Fruit fly (Drosophila melanogaster) whole organism, embryonic: ENCODE data around the gene Sfp79B.

Experiments used
- B-H1 ChIP-seq: fragments of 200-800 bp; sonication (Bioruptor generic); IDR thresholded peaks from 3 replicates; pipeline ENCODE4 v1.3.6; 2022; ENCODE audit warnings: missing biosample characterization, missing genetic modification characterization
- CG10267 ChIP-seq: fragments of 200-800 bp; sonication (Bioruptor generic); optimal IDR thresholded peaks from 2 replicates; lab custom pipeline; 2018; ENCODE audit warnings: missing biosample characterization, mild to moderate bottlenecking, missing genetic modification characterization, moderate library complexity
- CG12769 ChIP-seq: fragments of 200-800 bp; sonication (Bioruptor generic); optimal IDR thresholded peaks from 2 replicates; lab custom pipeline; 2019; ENCODE audit warnings: missing biosample characterization, mild to moderate bottlenecking, missing genetic modification characterization, moderate library complexity
- CG13123 ChIP-seq: fragments of 200-800 bp; sonication (Bioruptor generic); optimal IDR thresholded peaks from 2 replicates; lab custom pipeline; 2016; ENCODE audit warnings: missing biosample characterization, missing genetic modification characterization
- CG13287 ChIP-seq: fragments of 200-800 bp; sonication (Bioruptor generic); IDR thresholded peaks from 2 replicates; pipeline ENCODE4 v1.3.6; 2022; ENCODE audit warnings: missing biosample characterization, missing genetic modification characterization; ENCODE audit not compliant: partially characterized antibody
- CG14860 ChIP-seq: fragments of 200-800 bp; sonication (Bioruptor generic); IDR thresholded peaks from 3 replicates; pipeline ENCODE4 v1.3.6; 2022; ENCODE audit warnings: missing biosample characterization, missing genetic modification characterization; ENCODE audit not compliant: partially characterized antibody
- CG15269 ChIP-seq: fragments of 200-800 bp; sonication (Bioruptor generic); optimal IDR thresholded peaks from 2 replicates; lab custom pipeline; 2018; ENCODE audit warnings: missing biosample characterization, mild to moderate bottlenecking, missing genetic modification characterization, moderate library complexity
- CG16813 ChIP-seq: fragments of 200-800 bp; sonication (Bioruptor generic); IDR thresholded peaks from 3 replicates; pipeline ENCODE4 v1.3.6; 2022; ENCODE audit warnings: missing biosample characterization, missing genetic modification characterization; ENCODE audit not compliant: partially characterized antibody
- CG18262 ChIP-seq: fragments of 200-800 bp; optimal IDR thresholded peaks from 3 replicates; lab custom pipeline; 2019; ENCODE audit warnings: missing biosample characterization, mild to moderate bottlenecking, missing genetic modification characterization, moderate library complexity
- CG2116 ChIP-seq: fragments of 200-800 bp; sonication (Bioruptor generic); optimal IDR thresholded peaks from 3 replicates; lab custom pipeline; 2018; ENCODE audit warnings: missing biosample characterization, mild to moderate bottlenecking, missing genetic modification characterization
- CG2678 ChIP-seq: fragments of 200-800 bp; sonication (Bioruptor generic); optimal IDR thresholded peaks from 3 replicates; lab custom pipeline; 2019; ENCODE audit warnings: missing biosample characterization, mild to moderate bottlenecking, missing genetic modification characterization, moderate library complexity
- CG4730 ChIP-seq: fragments of 200-800 bp; sonication (Bioruptor generic); IDR thresholded peaks from 2 replicates; pipeline ENCODE4 v1.3.6; 2022; ENCODE audit warnings: missing biosample characterization, missing genetic modification characterization
- CG6791 ChIP-seq: fragments of 200-800 bp; sonication (Bioruptor generic); IDR thresholded peaks from 3 replicates; pipeline ENCODE4 v1.3.6; 2022; ENCODE audit warnings: missing biosample characterization, missing genetic modification characterization; ENCODE audit not compliant: partially characterized antibody
- CG7963 ChIP-seq: fragments of 200-800 bp; sonication (Bioruptor generic); IDR thresholded peaks from 3 replicates; pipeline ENCODE4 v1.3.6; 2022; ENCODE audit warnings: missing biosample characterization, missing genetic modification characterization; ENCODE audit not compliant: partially characterized antibody
- CG8765 ChIP-seq: fragments of 200-800 bp; sonication (Bioruptor generic); IDR thresholded peaks from 2 replicates; pipeline ENCODE4 v1.3.6; 2022; ENCODE audit warnings: missing biosample characterization, missing genetic modification characterization
- D ChIP-seq, 2 experiments: fragments of 200-800 bp in 1 of 2; fragments of >200 bp in 1 of 2; sonication (Bioruptor generic) in 1 of 2; optimal IDR thresholded peaks; 2 replicates in 1 of 2; 3 replicates in 1 of 2; lab custom pipeline; 2017; ENCODE audit warnings: mild to moderate bottlenecking in 1 of 2, missing biosample characterization in 1 of 2, missing genetic modification characterization in 1 of 2, missing genetic modification reagents in 1 of 2
- D19A ChIP-seq: fragments of 200-800 bp; optimal IDR thresholded peaks from 3 replicates; lab custom pipeline; 2019; ENCODE audit warnings: missing biosample characterization, mild to moderate bottlenecking, missing genetic modification characterization, moderate library complexity
- Dek ChIP-seq: fragments of 200-800 bp; sonication (Bioruptor generic); optimal IDR thresholded peaks from 3 replicates; lab custom pipeline; 2019; ENCODE audit warnings: missing biosample characterization, mild to moderate bottlenecking, missing genetic modification characterization, moderate library complexity
- Dfd ChIP-seq, 2 experiments: fragments of >200 bp; optimal IDR thresholded peaks; 2 replicates each; lab custom pipeline; 2017; ENCODE audit warnings: missing biosample characterization in 2 of 2, missing genetic modification characterization in 2 of 2
- Ets65A ChIP-seq: fragments of 200-800 bp; sonication (Bioruptor generic); peaks from one replicate; lab custom pipeline; 2016; ENCODE audit warnings: missing biosample characterization, missing genetic modification characterization
- HLH4C ChIP-seq: fragments of 200-800 bp; sonication (Bioruptor generic); IDR thresholded peaks from 3 replicates; pipeline ENCODE4 v1.3.6; 2022; ENCODE audit warnings: missing biosample characterization, missing genetic modification characterization; ENCODE audit not compliant: partially characterized antibody
- HLHmδ ChIP-seq: fragments of 200-800 bp; sonication (Bioruptor generic); optimal IDR thresholded peaks from 2 replicates; lab custom pipeline; 2018; ENCODE audit warnings: missing biosample characterization, mild to moderate bottlenecking, missing genetic modification characterization, moderate library complexity
- Med ChIP-seq: fragments of 200-800 bp; sonication (Bioruptor generic); peaks from one replicate; lab custom pipeline; 2016; ENCODE audit warnings: missing biosample characterization, missing genetic modification characterization, mild to moderate bottlenecking, inconsistent platforms, moderate library complexity
- Myb ChIP-seq: fragments of 200-800 bp; sonication (Bioruptor generic); optimal IDR thresholded peaks from 2 replicates; lab custom pipeline; 2016; ENCODE audit warnings: missing biosample characterization, missing genetic modification characterization
- Neu2 ChIP-seq: fragments of 200-800 bp; sonication (Bioruptor generic); optimal IDR thresholded peaks from 3 replicates; lab custom pipeline; 2016; ENCODE audit warnings: missing biosample characterization, missing genetic modification characterization, borderline replicate concordance
- YL-1 ChIP-seq: fragments of 200-800 bp; sonication (Bioruptor generic); optimal IDR thresholded peaks from 3 replicates; lab custom pipeline; 2017; ENCODE audit warnings: missing biosample characterization, mild to moderate bottlenecking, missing genetic modification characterization
- amos ChIP-seq: fragments of 200-800 bp; sonication (Bioruptor generic); IDR thresholded peaks from 2 replicates; pipeline ENCODE4 v1.3.6; 2022; ENCODE audit warnings: missing biosample characterization, missing genetic modification characterization; ENCODE audit not compliant: partially characterized antibody
- ara ChIP-seq: fragments of 200-800 bp; sonication (Bioruptor generic); IDR thresholded peaks from 2 replicates; pipeline ENCODE4 v1.3.6; 2022; ENCODE audit warnings: missing biosample characterization, missing genetic modification characterization
- gsb-n ChIP-seq: fragments of 200-800 bp; sonication (Bioruptor generic); optimal IDR thresholded peaks from 3 replicates; lab custom pipeline; 2018; ENCODE audit warnings: missing biosample characterization, mild to moderate bottlenecking, missing genetic modification characterization
- jigr1 ChIP-seq: fragments of 200-800 bp; sonication (Bioruptor generic); IDR thresholded peaks from 3 replicates; pipeline ENCODE4 v1.3.6; 2022; ENCODE audit warnings: missing biosample characterization, missing genetic modification characterization
- luna ChIP-seq: fragments of 200-800 bp; sonication (Bioruptor generic); optimal IDR thresholded peaks from 2 replicates; lab custom pipeline; 2016; ENCODE audit warnings: missing biosample characterization, missing genetic modification characterization
- nau ChIP-seq: fragments of 200-800 bp; sonication (Bioruptor generic); optimal IDR thresholded peaks from 3 replicates; lab custom pipeline; 2017; ENCODE audit warnings: missing biosample characterization, mild to moderate bottlenecking, missing genetic modification characterization, missing genetic modification reagents
- nerfin-1 ChIP-seq: fragments of 200-800 bp; sonication (Bioruptor generic); optimal IDR thresholded peaks from 3 replicates; lab custom pipeline; 2019; ENCODE audit warnings: missing biosample characterization, mild to moderate bottlenecking, missing genetic modification characterization, moderate library complexity
- nerfin-2 ChIP-seq: fragments of 200-800 bp; sonication (Bioruptor generic); IDR thresholded peaks from 2 replicates; pipeline ENCODE4 v1.3.6; 2022; ENCODE audit warnings: missing biosample characterization, missing genetic modification characterization; ENCODE audit not compliant: partially characterized antibody
- org-1 ChIP-seq: fragments of 200-800 bp; sonication (Bioruptor generic); optimal IDR thresholded peaks from 2 replicates; lab custom pipeline; 2017; ENCODE audit warnings: missing biosample characterization, missing genetic modification characterization
- sens ChIP-seq: fragments of 200-800 bp; sonication (Bioruptor generic); peaks from one replicate; lab custom pipeline; 2016; ENCODE audit warnings: missing biosample characterization, missing genetic modification characterization
- slp2 ChIP-seq: fragments of 200-800 bp; sonication (Bioruptor generic); optimal IDR thresholded peaks from 2 replicates; lab custom pipeline; 2016; ENCODE audit warnings: missing biosample characterization, missing genetic modification characterization
- stc ChIP-seq: fragments of 200-800 bp; sonication (Bioruptor generic); IDR thresholded peaks from 2 replicates; pipeline ENCODE4 v1.3.6; 2022; ENCODE audit warnings: missing biosample characterization, missing genetic modification characterization
- stwl ChIP-seq: fragments of 200-800 bp; sonication (Bioruptor generic); optimal IDR thresholded peaks from 3 replicates; lab custom pipeline; 2018; ENCODE audit warnings: missing biosample characterization, mild to moderate bottlenecking, missing genetic modification characterization, moderate library complexity
- tup ChIP-seq: fragments of 200-800 bp; sonication (Bioruptor generic); optimal IDR thresholded peaks from 2 replicates; lab custom pipeline; 2016; ENCODE audit warnings: missing biosample characterization, mild to moderate bottlenecking, missing genetic modification characterization, moderate library complexity
- vnd ChIP-seq: fragments of 200-800 bp; sonication (Bioruptor generic); IDR thresholded peaks from 3 replicates; pipeline ENCODE4 v1.3.6; 2022; ENCODE audit warnings: missing biosample characterization, missing genetic modification characterization; ENCODE audit not compliant: partially characterized antibody
- zen ChIP-seq: fragments of 200-800 bp; sonication (Bioruptor generic); optimal IDR thresholded peaks from 3 replicates; lab custom pipeline; 2018; ENCODE audit warnings: missing biosample characterization, mild to moderate bottlenecking, missing genetic modification characterization, moderate library complexity

Sfp79B gene

DNA sequence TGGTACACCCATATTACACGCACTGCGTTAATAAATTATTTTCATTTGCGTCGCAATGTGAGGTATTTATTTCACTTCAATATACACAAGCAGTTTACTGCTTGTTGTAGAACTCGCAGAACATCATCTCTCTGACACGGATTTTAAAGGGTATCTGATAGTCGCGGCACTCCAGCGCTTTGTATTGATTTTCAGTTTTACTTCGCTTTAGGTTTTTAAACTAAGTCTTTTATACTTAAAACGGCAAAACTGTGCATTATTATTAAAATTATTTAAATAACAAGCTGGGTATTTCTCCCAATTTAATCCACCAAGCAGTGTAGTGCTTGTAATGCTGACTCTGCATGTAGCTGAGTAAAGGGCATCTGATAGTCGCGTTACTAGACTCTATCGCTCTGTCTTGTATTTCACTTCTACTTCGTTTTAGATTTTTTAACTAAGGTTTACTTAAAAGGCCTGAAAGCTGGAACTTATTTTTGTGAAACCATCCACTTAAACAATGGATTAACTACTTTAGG is 3.1 kb downstream of the Sfp79B start:
- TF ChIP-seq YL-1 (GFP tag; lab: Kevin White, UChicago) (no peak), CG6791 (GFP tag; lab: Robert Waterston, UW) (peak; percentile 51; the same call in 1 of the 3 replicates), Myb (GFP tag; lab: Kevin White, UChicago) (no peak), CG16813 (GFP tag; lab: Robert Waterston, UW) (peak; percentile 73), Ets65A (GFP tag; lab: Kevin White, UChicago) (peak; percentile 56), tup (no peak), Dfd (GFP tag; optimal IDR thresholded peaks at IDR 0.05; lab: Kevin White, UChicago) (peak in 1 of 2 experiments; percentile 28), HLH4C (GFP tag; lab: Robert Waterston, UW) (peak; percentile 46; the same call in 1 of the 3 replicates), CG7963 (GFP tag; lab: Robert Waterston, UW) (0 out of 3 replicates have a peak, but pooled peaks have one; percentile 20), CG14860 (peak; percentile 22; the same call in 1 of the 3 replicates), nerfin-2 (GFP tag; lab: Robert Waterston, UW) (0 out of 2 replicates have a peak, but pooled peaks have one; percentile 41), D19A (tag; lab: Kevin White, UChicago) (peak; percentile 53)

- TF ChIP-seq nau (GFP tag; lab: Kevin White, UChicago) (no peak), sens (GFP tag; lab: Kevin White, UChicago) (peak; percentile 70), Med (GFP tag; lab: Kevin White, UChicago) (peak; percentile 4)
Observed at dm6 chr3L:22091339-22091738, 11.2 kb downstream of the Sfp79B start.

DNA sequence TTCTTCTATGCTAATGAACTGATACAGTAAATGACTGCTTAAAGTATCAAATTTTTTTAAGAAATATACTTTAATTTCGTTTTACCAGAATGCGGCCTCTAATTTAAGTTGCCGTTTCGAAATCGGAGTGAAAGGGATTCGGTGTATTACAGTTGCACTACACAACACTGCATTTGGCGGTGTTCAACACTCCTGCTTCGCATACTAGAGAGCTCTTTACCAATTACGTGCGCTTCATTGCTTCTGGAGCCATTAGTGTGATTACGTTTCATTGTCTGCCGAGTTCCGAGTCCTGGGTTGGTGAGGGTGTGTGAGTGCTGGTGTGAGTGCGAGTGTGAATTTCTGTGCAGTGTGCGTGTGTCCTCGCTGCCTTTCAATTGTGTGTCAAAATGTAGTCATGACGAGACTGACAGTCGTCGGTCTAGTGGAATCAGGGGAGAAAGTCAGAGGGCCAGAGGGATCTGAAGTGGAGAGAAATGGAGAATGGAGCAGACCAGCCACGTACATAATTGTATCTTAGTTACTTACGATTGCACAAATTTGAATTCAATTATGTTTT is 14.3 kb downstream of the Sfp79B start:
- TF ChIP-seq CG13123 (GFP tag; lab: Kevin White, UChicago) (no peak), nerfin-2 (GFP tag; lab: Robert Waterston, UW) (no peak), CG8765 (GFP tag; lab: Robert Waterston, UW) (no peak), CG12769 (no peak), stwl (tag; lab: Kevin White, UChicago) (peak; percentile 96), amos (GFP tag; lab: Robert Waterston, UW) (peak; percentile 18; the same call in 1 of the 2 replicates), CG6791 (GFP tag; lab: Robert Waterston, UW) (peak; percentile 23; the same call in 1 of the 3 replicates), CG18262 (tag; lab: Kevin White, UChicago) (no peak), nerfin-1 (peak; percentile 60), sens (GFP tag; lab: Kevin White, UChicago) (peak; percentile 45), stc (GFP tag; lab: Robert Waterston, UW) (no peak), CG10267 (tag; lab: Kevin White, UChicago) (peak; percentile 35), ara (GFP tag; lab: Robert Waterston, UW) (no peak), Neu2 (GFP tag; lab: Kevin White, UChicago) (peak; percentile 91), CG4730 (GFP tag; lab: Robert Waterston, UW) (no peak), org-1 (GFP tag; lab: Kevin White, UChicago) (no peak), luna (no peak), slp2 (GFP tag; lab: Kevin White, UChicago) (no peak), nau (GFP tag; lab: Kevin White, UChicago) (no peak), D (optimal IDR thresholded peaks at IDR 0.05; lab: Kevin White, UChicago) (no peak), D (GFP tag; optimal IDR thresholded peaks at IDR 0.05; lab: Kevin White, UChicago) (no peak), gsb-n (tag; lab: Kevin White, UChicago) (no peak), Dek (tag; lab: Kevin White, UChicago) (no peak), zen (peak; percentile 66), vnd (GFP tag; lab: Robert Waterston, UW) (no peak), jigr1 (GFP tag; lab: Robert Waterston, UW) (no peak), tup (no peak), D19A (tag; lab: Kevin White, UChicago) (peak; percentile 3), CG2678 (no peak), HLHmδ (no peak), B-H1 (no peak), CG15269 (tag; lab: Kevin White, UChicago) (no peak), CG2116 (GFP tag; lab: Kevin White, UChicago) (no peak), CG13287 (GFP tag; lab: Robert Waterston, UW) (no peak)
